Fruit fly (Drosophila melanogaster): Measurements from ENCODE around the gene CG3592.

CG3592 gene

dm6 chrX:2951637-2952036, 16.7 kb downstream of the CG3592 start (continued):
- TF ChIP-seq da (GFP tag; optimal IDR thresholded peaks at IDR 0.05) (no peak), CG18262 (tag; optimal IDR thresholded peaks at IDR 0.05) (peak; percentile 51), lmd (GFP tag; IDR thresholded peaks at IDR 0.05) (peak; percentile 41; the same call in 1 of the 2 replicates), lab (GFP tag; optimal IDR thresholded peaks at IDR 0.05) (peak; percentile 45), CG3281 (GFP tag; optimal IDR thresholded peaks at IDR 0.05) (peak; percentile 9), PHDP (tag; optimal IDR thresholded peaks at IDR 0.05) (peak; percentile 14), phol (tag; optimal IDR thresholded peaks at IDR 0.05) (peak; percentile 43), CG5180 (GFP tag; optimal IDR thresholded peaks at IDR 0.05) (peak; percentile 19), sug (tag; optimal IDR thresholded peaks at IDR 0.05) (no peak), CG17359 (tag; optimal IDR thresholded peaks at IDR 0.05) (peak; percentile 31), CG30403 (GFP tag; optimal IDR thresholded peaks at IDR 0.05) (peak; percentile 10), Xrp1 (GFP tag; IDR thresholded peaks at IDR 0.05) (peak; percentile 45; the same call in 1 of the 2 replicates), gsb-n (tag; optimal IDR thresholded peaks at IDR 0.05) (peak; percentile 22), CG12769 (tag; optimal IDR thresholded peaks at IDR 0.05) (no peak), D (optimal IDR thresholded peaks at IDR 0.05) (no peak), D (GFP tag; optimal IDR thresholded peaks at IDR 0.05) (peak; percentile 32), CG10147 (GFP tag; optimal IDR thresholded peaks at IDR 0.05) (peak; percentile 22), CG17385 (GFP tag; optimal IDR thresholded peaks at IDR 0.05) (peak; percentile 20), Fer3 (tag; optimal IDR thresholded peaks at IDR 0.05) (peak; percentile 26), CG11504 (tag; optimal IDR thresholded peaks at IDR 0.05) (peak; percentile 67), CG32772 (GFP tag; IDR thresholded peaks at IDR 0.05) (0 out of 2 replicates have a peak, but pooled peaks have one; percentile 18), CG7271 (tag; optimal IDR thresholded peaks at IDR 0.05) (no peak), CG6689 (GFP tag; IDR thresholded peaks at IDR 0.05) (0 out of 2 replicates have a peak, but pooled peaks have one; percentile 22), CG8281 (tag; optimal IDR thresholded peaks at IDR 0.05) (peak; percentile 4)

- TF ChIP-seq E2f1 (GFP tag; IDR thresholded peaks at IDR 0.05) (no peak), gem (tag; optimal IDR thresholded peaks at IDR 0.05) (peak; percentile 33), CG4404 (GFP tag; IDR thresholded peaks at IDR 0.05) (0 out of 2 replicates have a peak, but pooled peaks have one; percentile 25), pum (GFP tag; optimal IDR thresholded peaks at IDR 0.05) (peak; percentile 1), bsh (GFP tag; optimal IDR thresholded peaks at IDR 0.05) (peak in 1 of 2 experiments; percentile 23), Ada2b (GFP tag; IDR thresholded peaks at IDR 0.05) (peak; percentile 9; the same call in 1 of the 2 replicates), Dll (GFP tag; IDR thresholded peaks at IDR 0.05; ENCODE audit: partially characterized antibody) (no peak), CG2712 (tag; optimal IDR thresholded peaks at IDR 0.05) (peak; percentile 22), CG11504 (tag; optimal IDR thresholded peaks at IDR 0.05) (peak; percentile 9), CG31441 (GFP tag; IDR thresholded peaks at IDR 0.05) (no peak), CG10979 (tag; optimal IDR thresholded peaks at IDR 0.05) (peak; percentile 37), zen2 (GFP tag; IDR thresholded peaks at IDR 0.05; ENCODE audit: partially characterized antibody) (no peak), Abd-B (GFP tag; optimal IDR thresholded peaks at IDR 0.05) (no peak), phol (tag; optimal IDR thresholded peaks at IDR 0.05) (peak; percentile 25), CG8290 (GFP tag; optimal IDR thresholded peaks at IDR 0.05) (no peak), CG8290 (tag; optimal IDR thresholded peaks at IDR 0.05) (peak in 1 of 2 experiments; percentile 4), CG7786 (GFP tag; optimal IDR thresholded peaks at IDR 0.05) (no peak), Trl (optimal IDR thresholded peaks at IDR 0.05) (no peak), Trl (GFP tag; optimal IDR thresholded peaks at IDR 0.05) (no peak), CG18262 (tag; optimal IDR thresholded peaks at IDR 0.05) (peak; percentile 1), prd (optimal IDR thresholded peaks at IDR 0.05) (no peak), prd (GFP tag; IDR thresholded peaks at IDR 0.05) (peak; percentile 52; the same call in 1 of the 3 replicates), chif (GFP tag; optimal IDR thresholded peaks at IDR 0.05) (peak in 1 of 2 experiments; percentile 1), ara (GFP tag; IDR thresholded peaks at IDR 0.05) (0 out of 2 replicates have a peak, but pooled peaks have one; percentile 29), zfh1 (GFP tag; IDR thresholded peaks at IDR 0.05) (peak; percentile 27; the same call in 1 of the 3 replicates), vvl (GFP tag; IDR thresholded peaks at IDR 0.05) (peak; percentile 30; the same call in 1 of the 2 replicates), Eip74EF (GFP tag; optimal IDR thresholded peaks at IDR 0.05) (no peak), Dbx (GFP tag; IDR thresholded peaks at IDR 0.05) (no peak), Med (GFP tag) (peak; percentile 53)
Observed at dm6 chrX:2956641-2957040, 21.7 kb downstream of the CG3592 start.
